Worm (Caenorhabditis elegans) whole organism, L2 larva: ENCODE data around the gene C13F10.6.
A peak's percentile ranks its signal among the peaks of the same experiment; 100 is the strongest.

Experiments used
- C34F6.9 ChIP-seq: fragments of 150-350 bp; optimal IDR thresholded peaks from 2 replicates; lab custom pipeline; 2014; ENCODE audit warnings: missing biosample characterization, missing genetic modification characterization
- R02D3.7 ChIP-seq: fragments of 150-350 bp; optimal IDR thresholded peaks from 2 replicates; lab custom pipeline; 2014; ENCODE audit warnings: missing biosample characterization, missing genetic modification characterization
- Y55F3AM.14 ChIP-seq: fragments of 200-800 bp; sonication (Bioruptor generic); optimal IDR thresholded peaks from 2 replicates; lab custom pipeline; 2018; ENCODE audit warnings: mild to moderate bottlenecking, missing genetic modification characterization, missing compliant biosample characterization
- ZK546.5 ChIP-seq: sonication (generic microtip); optimal IDR thresholded peaks from 2 replicates; lab custom pipeline; 2017; ENCODE audit warnings: missing biosample characterization, missing genetic modification characterization
- aly-2 ChIP-seq: fragments of 150-350 bp; optimal IDR thresholded peaks from 2 replicates; lab custom pipeline; 2014; ENCODE audit warnings: missing biosample characterization, missing genetic modification characterization
- ama-1 ChIP-seq: fragments of 150-350 bp; optimal IDR thresholded peaks from 2 replicates; lab custom pipeline; 2018; ENCODE audit warnings: inconsistent platforms
- blmp-1 ChIP-seq: sonication (generic microtip); optimal IDR thresholded peaks from 2 replicates; lab custom pipeline; 2017; ENCODE audit warnings: missing genetic modification characterization, mild to moderate bottlenecking, missing compliant biosample characterization, antibody characterized with exemption, moderate library complexity; ENCODE audit not compliant: insufficient read depth
- ceh-82 ChIP-seq: fragments of 150-350 bp; optimal IDR thresholded peaks from 2 replicates; lab custom pipeline; 2014; ENCODE audit warnings: missing biosample characterization, missing genetic modification characterization
- crh-2 ChIP-seq: sonication (generic microtip); optimal IDR thresholded peaks from 2 replicates; lab custom pipeline; 2017; ENCODE audit warnings: missing biosample characterization, missing genetic modification characterization
- dmd-4 ChIP-seq: sonication (generic microtip); optimal IDR thresholded peaks from 2 replicates; lab custom pipeline; 2017; ENCODE audit warnings: missing biosample characterization, missing genetic modification characterization
- egl-27 ChIP-seq: sonication (generic microtip); optimal IDR thresholded peaks from 3 replicates; lab custom pipeline; 2017; ENCODE audit warnings: missing biosample characterization, missing genetic modification reagents, missing genetic modification characterization
- elt-1 ChIP-seq: fragments of 150-350 bp; optimal IDR thresholded peaks from 2 replicates; lab custom pipeline; 2014; ENCODE audit warnings: missing biosample characterization, missing genetic modification characterization
- elt-3 ChIP-seq: sonication (generic microtip); optimal IDR thresholded peaks from 2 replicates; lab custom pipeline; 2017; ENCODE audit warnings: missing biosample characterization, missing genetic modification characterization
- gmeb-1 ChIP-seq: fragments of 150-350 bp; optimal IDR thresholded peaks from 2 replicates; lab custom pipeline; 2014; ENCODE audit warnings: missing biosample characterization, missing genetic modification characterization
- lin-11 ChIP-seq: fragments of 150-350 bp; sonication (generic microtip); optimal IDR thresholded peaks from 2 replicates; lab custom pipeline; 2014; ENCODE audit warnings: missing biosample characterization, missing genetic modification characterization, inconsistent platforms, mixed read lengths
- mab-5 ChIP-seq: fragments of 150-350 bp; optimal IDR thresholded peaks from 2 replicates; lab custom pipeline; 2014; ENCODE audit warnings: missing biosample characterization, missing genetic modification characterization
- mbf-1 ChIP-seq: sonication (generic microtip); optimal IDR thresholded peaks from 2 replicates; lab custom pipeline; 2017; ENCODE audit warnings: missing biosample characterization, missing genetic modification characterization
- mdl-1 ChIP-seq, 2 experiments: fragments of 150-350 bp in 1 of 2; sonication (generic microtip) in 1 of 2; optimal IDR thresholded peaks; 2 replicates each; lab custom pipeline; 2017; ENCODE audit warnings: missing biosample characterization in 2 of 2, missing genetic modification characterization in 2 of 2
- nhr-11 ChIP-seq: fragments of 150-350 bp; optimal IDR thresholded peaks from 2 replicates; lab custom pipeline; 2014; ENCODE audit warnings: missing biosample characterization, missing genetic modification characterization
- nhr-129 ChIP-seq: fragments of 150-350 bp; optimal IDR thresholded peaks from 2 replicates; lab custom pipeline; 2014; ENCODE audit warnings: missing biosample characterization, missing genetic modification characterization
- nhr-23 ChIP-seq: fragments of 150-350 bp; optimal IDR thresholded peaks from 2 replicates; lab custom pipeline; 2014; ENCODE audit warnings: missing biosample characterization, missing genetic modification reagents, missing genetic modification characterization
- nhr-237 ChIP-seq: fragments of 150-350 bp; optimal IDR thresholded peaks from 2 replicates; lab custom pipeline; 2014; ENCODE audit warnings: missing biosample characterization, missing genetic modification characterization
- nhr-25 ChIP-seq: fragments of 150-350 bp; sonication (generic microtip); optimal IDR thresholded peaks from 3 replicates; lab custom pipeline; 2014; ENCODE audit warnings: missing biosample characterization, missing genetic modification characterization
- nhr-6 ChIP-seq: fragments of 150-350 bp; optimal IDR thresholded peaks from 2 replicates; lab custom pipeline; 2014; ENCODE audit warnings: missing biosample characterization, missing genetic modification characterization
- nhr-77 ChIP-seq: fragments of 150-350 bp; optimal IDR thresholded peaks from 2 replicates; lab custom pipeline; 2014; ENCODE audit warnings: missing biosample characterization, missing genetic modification characterization
- sem-4 ChIP-seq: fragments of 150-350 bp; optimal IDR thresholded peaks from 2 replicates; lab custom pipeline; 2014; ENCODE audit warnings: missing biosample characterization, missing genetic modification reagents, missing genetic modification characterization
- sma-9 ChIP-seq, 2 experiments: fragments of 150-350 bp in 1 of 2; sonication (generic microtip) in 1 of 2; optimal IDR thresholded peaks; 2 replicates each; lab custom pipeline; 2014 to 2016; ENCODE audit warnings: missing genetic modification characterization in 2 of 2, mild to moderate bottlenecking in 1 of 2, missing biosample characterization in 1 of 2, missing compliant biosample characterization in 1 of 2, missing genetic modification reagents in 1 of 2, moderate library complexity in 1 of 2
- snpc-4 ChIP-seq: fragments of 150-350 bp; optimal IDR thresholded peaks from 2 replicates; lab custom pipeline; 2014; ENCODE audit warnings: missing biosample characterization, missing genetic modification characterization
- unc-39 ChIP-seq: fragments of 150-350 bp; optimal IDR thresholded peaks from 2 replicates; lab custom pipeline; 2014; ENCODE audit warnings: missing biosample characterization, missing genetic modification characterization
- unc-55 ChIP-seq: fragments of 150-350 bp; sonication (generic microtip); optimal IDR thresholded peaks from 3 replicates; lab custom pipeline; 2014; ENCODE audit warnings: missing biosample characterization, missing genetic modification reagents, missing genetic modification characterization
- unc-62 ChIP-seq: fragments of 150-350 bp; optimal IDR thresholded peaks from 2 replicates; lab custom pipeline; 2014; ENCODE audit warnings: missing biosample characterization, missing genetic modification reagents, missing genetic modification characterization
- zag-1 ChIP-seq: fragments of 150-350 bp; optimal IDR thresholded peaks from 2 replicates; lab custom pipeline; 2014; ENCODE audit warnings: missing biosample characterization, missing genetic modification characterization
- ztf-1 ChIP-seq: fragments of 200-800 bp; sonication (Bioruptor generic); conservative IDR thresholded peaks from 2 replicates; pipeline ENCODE4 v1.3.6; 2022; ENCODE audit warnings: missing genetic modification characterization, missing compliant biosample characterization
- ztf-11 ChIP-seq: sonication (generic microtip); optimal IDR thresholded peaks from 2 replicates; lab custom pipeline; 2017; ENCODE audit warnings: missing biosample characterization, missing genetic modification characterization
- ztf-4 ChIP-seq: fragments of 150-350 bp; optimal IDR thresholded peaks from 2 replicates; lab custom pipeline; 2014; ENCODE audit warnings: missing biosample characterization, missing genetic modification characterization

The C13F10.6 gene

DNA sequence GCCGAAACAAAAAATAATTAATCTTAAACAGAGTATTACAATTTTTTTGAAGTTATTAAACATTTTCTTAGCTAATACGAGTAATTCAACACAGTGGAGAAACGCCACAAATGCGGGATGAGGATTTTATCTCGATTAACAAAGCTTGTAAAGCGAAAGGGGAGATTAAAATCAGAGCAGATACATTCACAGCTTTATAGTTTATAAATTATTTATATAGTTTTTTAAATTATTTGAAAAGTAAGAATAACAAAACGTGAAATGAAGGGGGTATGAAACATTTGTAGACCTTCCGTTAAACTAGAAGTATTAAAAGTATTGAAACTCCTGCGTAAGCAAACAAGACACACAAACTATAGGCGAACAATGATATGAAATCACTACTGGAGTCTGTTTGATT lies 34.3 kb upstream of the C13F10.6 start, which contains the start of gene C05C8.8:
Gene C05C8.8 (minus strand): TSS at position 101 of the 400 bp plus-strand sequence.
- TF ChIP-seq lin-11 (tag; lab: Kevin White, UChicago), result no peak
- TF ChIP-seq nhr-129 (tag; lab: Kevin White, UChicago), result no peak
- TF ChIP-seq ama-1 (lab: Kevin White, UChicago), result no peak
- no peak for TF ChIP-seq nhr-23
- TF ChIP-seq snpc-4 (tag; lab: Kevin White, UChicago), result no peak
- no peak for TF ChIP-seq gmeb-1 (tag; lab: Kevin White, UChicago)
- TF ChIP-seq mbf-1, result no peak
- no peak for TF ChIP-seq unc-39 (tag; lab: Kevin White, UChicago)
- TF ChIP-seq nhr-6 (tag; lab: Kevin White, UChicago), result no peak
- TF ChIP-seq sem-4 (tag; lab: Kevin White, UChicago), result no peak
- no peak for TF ChIP-seq crh-2 (tag; lab: Kevin White, UChicago)
- TF ChIP-seq ztf-11 (tag; lab: Kevin White, UChicago), result no peak
- no peak for TF ChIP-seq unc-62 (GFP tag; lab: Kevin White, UChicago)
- no peak for TF ChIP-seq nhr-25 (tag; lab: Kevin White, UChicago)
- no peak for TF ChIP-seq ZK546.5 (tag; lab: Kevin White, UChicago)

- no peak for TF ChIP-seq mdl-1 (tag; optimal IDR thresholded peaks at IDR 0.05; lab: Kevin White, UChicago)
- TF ChIP-seq zag-1 (tag; lab: Kevin White, UChicago), result no peak
- no peak for TF ChIP-seq dmd-4 (tag; lab: Kevin White, UChicago)
- peak; percentile 25 for TF ChIP-seq sma-9 (GFP tag; optimal IDR thresholded peaks at IDR 0.05; lab: Kevin White, UChicago)
- no peak for TF ChIP-seq sma-9 (tag; optimal IDR thresholded peaks at IDR 0.05; lab: Kevin White, UChicago)
- no peak for TF ChIP-seq Y55F3AM.14 (GFP tag; lab: Kevin White, UChicago)
- no peak for TF ChIP-seq aly-2
- TF ChIP-seq sem-4 (tag; lab: Kevin White, UChicago), result no peak
- TF ChIP-seq mab-5 (tag; lab: Kevin White, UChicago), result no peak
- no peak for TF ChIP-seq ZK546.5 (tag; lab: Kevin White, UChicago)
- no peak for TF ChIP-seq unc-55 (GFP tag; lab: Kevin White, UChicago)
- TF ChIP-seq nhr-25 (tag; lab: Kevin White, UChicago), result peak; percentile 20
- TF ChIP-seq blmp-1 (tag; lab: Kevin White, UChicago), result no peak
- no peak for TF ChIP-seq C34F6.9
- TF ChIP-seq ztf-4 (tag; lab: Kevin White, UChicago), result no peak
- no peak for TF ChIP-seq mbf-1
These were observed 27.6 kb upstream of the C13F10.6 start for ce11 chrV:7248227-7248953.

ce11 chrV:7246951-7247350 lies 26.1 kb upstream of the C13F10.6 start, which contains the start of gene C05C8.7:
TSS of gene C05C8.7 (minus strand) at chrV:7247050.
- TF ChIP-seq ceh-82 (tag; lab: Kevin White, UChicago) (no peak), elt-1 (tag; lab: Kevin White, UChicago) (no peak), elt-3 (tag; lab: Kevin White, UChicago) (no peak), nhr-6 (tag; lab: Kevin White, UChicago) (no peak), snpc-4 (tag; lab: Kevin White, UChicago) (no peak), aly-2 (no peak), unc-62 (GFP tag; lab: Kevin White, UChicago) (no peak), ztf-4 (tag; lab: Kevin White, UChicago) (no peak), nhr-77 (tag; lab: Kevin White, UChicago) (no peak), egl-27 (tag; lab: Kevin White, UChicago) (no peak), sma-9 (GFP tag; optimal IDR thresholded peaks at IDR 0.05; lab: Kevin White, UChicago) (no peak), sma-9 (tag; optimal IDR thresholded peaks at IDR 0.05; lab: Kevin White, UChicago) (no peak), nhr-11 (tag; lab: Kevin White, UChicago) (no peak), mdl-1 (tag; optimal IDR thresholded peaks at IDR 0.05; lab: Kevin White, UChicago) (no peak), unc-55 (GFP tag; lab: Kevin White, UChicago) (no peak), R02D3.7 (no peak), nhr-237 (tag; lab: Kevin White, UChicago) (no peak), lin-11 (tag; lab: Kevin White, UChicago) (no peak), ztf-1 (no peak)
- TF ChIP-seq, all 48 proteins: peak for 0
